Fruit fly (Drosophila melanogaster) whole organism, embryonic: ENCODE data around the gene CG34148.
A peak's percentile ranks its signal among the peaks of the same experiment; 100 is the strongest.

Experiments
- Abd-B ChIP-seq: fragments of 200-800 bp; sonication (Bioruptor generic); optimal IDR thresholded peaks from 2 replicates; lab custom pipeline; 2018; ENCODE audit warnings: missing biosample characterization, mild to moderate bottlenecking, missing genetic modification characterization, moderate library complexity
- Asciz ChIP-seq: fragments of 200-800 bp; sonication (Bioruptor generic); optimal IDR thresholded peaks from 2 replicates; lab custom pipeline; 2017; ENCODE audit warnings: missing biosample characterization, mild to moderate bottlenecking, missing genetic modification characterization, missing genetic modification reagents
- B-H2 ChIP-seq: fragments of 200-800 bp; sonication (Bioruptor generic); optimal IDR thresholded peaks from 2 replicates; lab custom pipeline; 2018; ENCODE audit warnings: missing biosample characterization, mild to moderate bottlenecking, missing genetic modification characterization
- Bdp1 ChIP-seq: fragments of 200-800 bp; sonication (Bioruptor generic); optimal IDR thresholded peaks from 3 replicates; lab custom pipeline; 2016; ENCODE audit warnings: missing biosample characterization, missing genetic modification characterization
- CG1233 ChIP-seq: fragments of 200-800 bp; sonication (Bioruptor generic); optimal IDR thresholded peaks from 4 replicates; lab custom pipeline; 2018; ENCODE audit warnings: missing biosample characterization, mild to moderate bottlenecking, missing genetic modification characterization
- CG12744 ChIP-seq: fragments of 200-800 bp; sonication (Bioruptor generic); optimal IDR thresholded peaks from 2 replicates; lab custom pipeline; 2016; ENCODE audit warnings: missing biosample characterization, missing genetic modification characterization
- CG13296 ChIP-seq: fragments of 200-800 bp; sonication (Bioruptor generic); optimal IDR thresholded peaks from 3 replicates; lab custom pipeline; 2018; ENCODE audit warnings: missing biosample characterization, mild to moderate bottlenecking, missing genetic modification characterization
- CG13424 ChIP-seq: fragments of 200-800 bp; sonication (Bioruptor generic); optimal IDR thresholded peaks from 2 replicates; lab custom pipeline; 2019; ENCODE audit warnings: missing biosample characterization, mild to moderate bottlenecking, missing genetic modification characterization, moderate library complexity
- CG15269 ChIP-seq: fragments of 200-800 bp; sonication (Bioruptor generic); optimal IDR thresholded peaks from 2 replicates; lab custom pipeline; 2018; ENCODE audit warnings: missing biosample characterization, mild to moderate bottlenecking, missing genetic modification characterization, moderate library complexity
- CG15514 ChIP-seq: fragments of 200-800 bp; sonication (Bioruptor generic); optimal IDR thresholded peaks from 3 replicates; lab custom pipeline; 2017; ENCODE audit warnings: missing biosample characterization, missing genetic modification characterization, mild to moderate bottlenecking, moderate library complexity, missing genetic modification reagents
- CG16815 ChIP-seq: fragments of 200-800 bp; sonication (Bioruptor generic); optimal IDR thresholded peaks from 3 replicates; lab custom pipeline; 2017; ENCODE audit warnings: missing biosample characterization, mild to moderate bottlenecking, missing genetic modification characterization
- CG17361 ChIP-seq: fragments of 200-800 bp; sonication (Bioruptor generic); IDR thresholded peaks from 3 replicates; pipeline ENCODE4 v1.3.6; 2022; ENCODE audit warnings: missing biosample characterization, missing genetic modification characterization
- CG18011 ChIP-seq: fragments of 200-800 bp; sonication (Bioruptor generic); optimal IDR thresholded peaks from 2 replicates; lab custom pipeline; 2017; ENCODE audit warnings: missing biosample characterization, missing genetic modification characterization, mild to moderate bottlenecking, moderate library complexity, missing genotype
- CG3281 ChIP-seq: fragments of 200-800 bp; sonication (Bioruptor generic); optimal IDR thresholded peaks from 3 replicates; lab custom pipeline; 2017; ENCODE audit warnings: missing biosample characterization, mild to moderate bottlenecking, missing genetic modification characterization
- CG3838 ChIP-seq: fragments of 200-800 bp; sonication (Bioruptor generic); optimal IDR thresholded peaks from 3 replicates; lab custom pipeline; 2016; ENCODE audit warnings: missing biosample characterization, missing genetic modification characterization
- CG6272 ChIP-seq: fragments of 200-800 bp; sonication (Bioruptor generic); IDR thresholded peaks from 2 replicates; pipeline ENCODE4 v1.3.6; 2022; ENCODE audit warnings: missing biosample characterization, missing genetic modification characterization
- CG7271 ChIP-seq: fragments of 200-800 bp; sonication (Bioruptor generic); optimal IDR thresholded peaks from 2 replicates; lab custom pipeline; 2018; ENCODE audit warnings: missing biosample characterization, mild to moderate bottlenecking, missing genetic modification characterization, moderate library complexity
- CHES-1-like ChIP-seq: fragments of 200-800 bp; sonication (Bioruptor generic); optimal IDR thresholded peaks from 2 replicates; lab custom pipeline; 2016; ENCODE audit warnings: missing biosample characterization, missing genetic modification characterization
- Camta ChIP-seq: fragments of 200-800 bp; sonication (Bioruptor generic); optimal IDR thresholded peaks from 2 replicates; lab custom pipeline; 2016; ENCODE audit warnings: missing biosample characterization, missing genetic modification characterization
- CoRest ChIP-seq: fragments of 200-800 bp; sonication (Bioruptor generic); optimal IDR thresholded peaks from 3 replicates; lab custom pipeline; 2018; ENCODE audit warnings: missing biosample characterization, mild to moderate bottlenecking, missing genetic modification characterization, moderate library complexity
- Ets65A ChIP-seq: fragments of 200-800 bp; sonication (Bioruptor generic); peaks from one replicate; lab custom pipeline; 2016; ENCODE audit warnings: missing biosample characterization, missing genetic modification characterization
- H2.0 ChIP-seq: fragments of 200-800 bp; sonication (Bioruptor generic); IDR thresholded peaks from 2 replicates; pipeline ENCODE4 v1.3.6; 2022; ENCODE audit warnings: missing biosample characterization, missing genetic modification characterization
- HHEX ChIP-seq: fragments of 200-800 bp; sonication (Bioruptor generic); optimal IDR thresholded peaks from 3 replicates; lab custom pipeline; 2017; ENCODE audit warnings: missing biosample characterization, mild to moderate bottlenecking, missing genetic modification characterization, missing genetic modification reagents
- Hey ChIP-seq: fragments of 200-800 bp; sonication (Bioruptor generic); optimal IDR thresholded peaks from 3 replicates; lab custom pipeline; 2018; ENCODE audit warnings: missing biosample characterization, mild to moderate bottlenecking, missing genetic modification characterization
- Mes4 ChIP-seq: fragments of 200-800 bp; sonication (Bioruptor generic); optimal IDR thresholded peaks from 2 replicates; lab custom pipeline; 2016; ENCODE audit warnings: missing biosample characterization, missing genetic modification characterization
- NK7.1 ChIP-seq: fragments of 200-800 bp; sonication (Bioruptor generic); optimal IDR thresholded peaks from 3 replicates; lab custom pipeline; 2016; ENCODE audit warnings: missing biosample characterization, missing genetic modification characterization
- Nf-YB ChIP-seq: fragments of 200-800 bp; sonication (Bioruptor generic); optimal IDR thresholded peaks from 3 replicates; lab custom pipeline; 2019; ENCODE audit warnings: missing biosample characterization, mild to moderate bottlenecking, missing genetic modification characterization, moderate library complexity
- PHDP ChIP-seq: fragments of 200-800 bp; sonication (Bioruptor generic); optimal IDR thresholded peaks from 3 replicates; lab custom pipeline; 2018; ENCODE audit warnings: missing biosample characterization, mild to moderate bottlenecking, missing genetic modification characterization, moderate library complexity
- Six4 ChIP-seq: fragments of 200-800 bp; sonication (Bioruptor generic); optimal IDR thresholded peaks from 2 replicates; lab custom pipeline; 2016; ENCODE audit warnings: missing biosample characterization, missing genetic modification characterization
- Sry-β ChIP-seq: fragments of 200-800 bp; sonication (Bioruptor generic); optimal IDR thresholded peaks from 2 replicates; lab custom pipeline; 2018; ENCODE audit warnings: missing biosample characterization, mild to moderate bottlenecking, missing genetic modification characterization, moderate library complexity
- abd-A ChIP-seq: fragments of 200-800 bp; sonication (Bioruptor generic); optimal IDR thresholded peaks from 3 replicates; lab custom pipeline; 2019; ENCODE audit warnings: missing biosample characterization, mild to moderate bottlenecking, missing genetic modification characterization, moderate library complexity
- aop ChIP-seq: fragments of 200-800 bp; sonication (Bioruptor generic); IDR thresholded peaks from 2 replicates; pipeline ENCODE4 v1.3.6; 2022; ENCODE audit warnings: missing biosample characterization, missing genetic modification characterization
- br ChIP-seq: fragments of >200 bp; optimal IDR thresholded peaks from 2 replicates; lab custom pipeline; 2017
- cg ChIP-seq: fragments of 200-800 bp; sonication (Bioruptor generic); optimal IDR thresholded peaks from 3 replicates; lab custom pipeline; 2019; ENCODE audit warnings: missing biosample characterization, mild to moderate bottlenecking, missing genetic modification characterization, moderate library complexity
- croc ChIP-seq: fragments of 200-800 bp; sonication (Bioruptor generic); conservative IDR thresholded peaks from 3 replicates; pipeline ENCODE4 v1.3.6; 2022; ENCODE audit warnings: missing biosample characterization, missing genetic modification characterization
- dpn ChIP-seq, 2 experiments: fragments of 200-800 bp; sonication (Bioruptor generic); optimal IDR thresholded peaks; 3 replicates each; lab custom pipeline; 2016; ENCODE audit warnings: missing biosample characterization in 2 of 2, missing genetic modification characterization in 2 of 2
- ftz-f1 ChIP-seq: fragments of 200-800 bp; sonication (Bioruptor generic); optimal IDR thresholded peaks from 2 replicates; lab custom pipeline; 2016; ENCODE audit warnings: missing biosample characterization, missing genetic modification characterization
- gce ChIP-seq: fragments of 200-800 bp; sonication (Bioruptor generic); IDR thresholded peaks from 3 replicates; pipeline ENCODE4 v1.3.6; 2022; ENCODE audit warnings: missing biosample characterization, missing genetic modification characterization
- her ChIP-seq: fragments of 200-800 bp; sonication (Bioruptor generic); optimal IDR thresholded peaks from 2 replicates; lab custom pipeline; 2016; ENCODE audit warnings: missing biosample characterization, missing genetic modification characterization
- kah ChIP-seq: fragments of 200-800 bp; sonication (Bioruptor generic); optimal IDR thresholded peaks from 2 replicates; lab custom pipeline; 2018; ENCODE audit warnings: missing biosample characterization, mild to moderate bottlenecking, missing genetic modification characterization
- kay ChIP-seq: fragments of 200-800 bp; sonication (Bioruptor generic); optimal IDR thresholded peaks from 2 replicates; lab custom pipeline; 2016; ENCODE audit warnings: missing biosample characterization, missing genetic modification characterization
- odd ChIP-seq: fragments of 200-800 bp; sonication (Bioruptor generic); optimal IDR thresholded peaks from 2 replicates; lab custom pipeline; 2017; ENCODE audit warnings: missing biosample characterization, mild to moderate bottlenecking, missing genetic modification characterization
- pita ChIP-seq: fragments of 200-800 bp; sonication (Bioruptor generic); optimal IDR thresholded peaks from 2 replicates; lab custom pipeline; 2017; ENCODE audit warnings: missing biosample characterization, mild to moderate bottlenecking, missing genetic modification characterization
- row ChIP-seq: fragments of 200-800 bp; sonication (Bioruptor generic); IDR thresholded peaks from 3 replicates; pipeline ENCODE4 v1.3.6; 2022; ENCODE audit warnings: missing biosample characterization, missing genetic modification characterization
- sisA ChIP-seq: fragments of 200-800 bp; sonication (Bioruptor generic); IDR thresholded peaks from 2 replicates; pipeline ENCODE4 v1.3.6; 2022; ENCODE audit warnings: missing biosample characterization, missing genetic modification characterization
- slbo ChIP-seq: fragments of 200-800 bp; sonication (Bioruptor generic); IDR thresholded peaks from 2 replicates; pipeline ENCODE4 v1.3.6; 2022; ENCODE audit warnings: missing biosample characterization, missing genetic modification characterization
- sna ChIP-seq: fragments of 200-800 bp; sonication (Bioruptor generic); IDR thresholded peaks from 2 replicates; pipeline ENCODE4 v1.3.6; 2022; ENCODE audit warnings: missing biosample characterization, missing genetic modification characterization; ENCODE audit not compliant: partially characterized antibody
- sug ChIP-seq: fragments of 200-800 bp; optimal IDR thresholded peaks from 2 replicates; lab custom pipeline; 2019; ENCODE audit warnings: missing biosample characterization, mild to moderate bottlenecking, missing genetic modification characterization, moderate library complexity
- tgo ChIP-seq: fragments of 200-800 bp; sonication (Bioruptor generic); IDR thresholded peaks from 3 replicates; pipeline ENCODE4 v1.3.6; 2022; ENCODE audit warnings: missing biosample characterization, missing genetic modification characterization
- tna ChIP-seq: fragments of 200-800 bp; sonication (Bioruptor generic); IDR thresholded peaks from 2 replicates; pipeline ENCODE4 v1.3.6; 2022; ENCODE audit warnings: missing biosample characterization, missing genetic modification characterization; ENCODE audit not compliant: partially characterized antibody
- trem ChIP-seq: fragments of 200-800 bp; optimal IDR thresholded peaks from 3 replicates; lab custom pipeline; 2019; ENCODE audit warnings: missing biosample characterization, mild to moderate bottlenecking, missing genetic modification characterization, moderate library complexity

Gene CG34148

DNA sequence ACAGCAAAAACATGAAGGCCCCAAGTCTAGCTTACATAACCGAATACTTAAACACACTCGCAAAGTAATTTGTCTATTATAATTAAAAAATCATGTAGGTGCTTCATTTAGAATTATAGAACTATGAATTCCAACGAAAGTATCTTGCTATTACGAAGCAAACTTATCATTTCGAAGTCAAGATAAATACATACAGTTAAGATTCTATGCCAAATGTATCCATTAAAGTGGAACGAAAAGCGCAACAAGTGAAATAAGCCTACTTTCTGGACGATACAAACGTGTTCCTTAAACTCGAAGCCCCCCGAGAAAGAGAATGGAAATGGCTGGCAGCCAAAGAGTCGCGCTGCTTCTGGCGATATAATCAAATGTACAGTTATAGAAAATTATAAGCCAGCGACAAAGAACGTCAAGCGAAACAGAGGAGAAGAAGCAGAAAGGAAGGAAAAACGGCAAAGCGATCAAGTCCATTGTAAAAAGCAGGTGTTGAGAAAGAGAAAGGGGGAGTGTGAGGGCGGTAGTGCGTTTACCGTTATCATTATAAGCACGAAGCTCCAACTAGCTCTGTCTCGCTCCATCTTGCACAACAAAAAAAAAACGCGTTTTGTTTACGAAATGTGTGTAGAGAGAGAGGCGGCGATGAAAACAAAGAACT is 25.8 kb downstream of the CG34148 start (continued):
- TF ChIP-seq CG15269 (tag; lab: Kevin White, UChicago) = peak; percentile 42
- no peak for TF ChIP-seq Bdp1
- peak; percentile 14 for TF ChIP-seq CoRest (tag; lab: Kevin White, UChicago)
- TF ChIP-seq H2.0 = no peak
- TF ChIP-seq Ets65A = peak; percentile 20
- TF ChIP-seq abd-A = no peak
- TF ChIP-seq gce = no peak
- TF ChIP-seq tgo = no peak; the same call in 2 of the 3 replicates
- no peak for TF ChIP-seq CG12744 (GFP tag; lab: Kevin White, UChicago)
- no peak for TF ChIP-seq Mes4 (GFP tag; lab: Kevin White, UChicago)
- no peak for TF ChIP-seq kah (GFP tag; lab: Kevin White, UChicago)
- no peak for TF ChIP-seq odd
- no peak for TF ChIP-seq Asciz (GFP tag; lab: Kevin White, UChicago)
- no peak for TF ChIP-seq CG1233 (GFP tag; lab: Kevin White, UChicago)
- TF ChIP-seq CG3281 (GFP tag; lab: Kevin White, UChicago) = peak; percentile 37
- TF ChIP-seq B-H2 (GFP tag; lab: Kevin White, UChicago) = no peak
- TF ChIP-seq CG16815 (GFP tag; lab: Kevin White, UChicago) = no peak
- TF ChIP-seq pita (GFP tag; lab: Kevin White, UChicago) = no peak
- TF ChIP-seq dpn (GFP tag; optimal IDR thresholded peaks at IDR 0.05; lab: Kevin White, UChicago) = peak in 1 of 2 experiments; percentile 4
- TF ChIP-seq slbo = peak; percentile 22; the same call in 1 of the 2 replicates
- peak; percentile 15 for TF ChIP-seq CG13296 (GFP tag; lab: Kevin White, UChicago)
- TF ChIP-seq sisA (GFP tag; lab: Robert Waterston, UW) = no peak
- no peak for TF ChIP-seq CG18011 (GFP tag; lab: Kevin White, UChicago)
- no peak for TF ChIP-seq aop
- no peak for TF ChIP-seq sna (GFP tag; lab: Robert Waterston, UW)
- TF ChIP-seq tna (GFP tag; lab: Robert Waterston, UW) = no peak
- peak; percentile 17 for TF ChIP-seq CG3838 (GFP tag; lab: Kevin White, UChicago)
- no peak for TF ChIP-seq Camta (GFP tag; lab: Kevin White, UChicago)
- no peak for TF ChIP-seq NK7.1 (GFP tag; lab: Kevin White, UChicago)
- TF ChIP-seq HHEX (GFP tag; lab: Kevin White, UChicago) = no peak
- peak; percentile 47 for TF ChIP-seq row (GFP tag; lab: Robert Waterston, UW)
- no peak for TF ChIP-seq ftz-f1
- no peak for TF ChIP-seq trem (tag; lab: Kevin White, UChicago)
- TF ChIP-seq cg = no peak
- TF ChIP-seq CG7271 (tag; lab: Kevin White, UChicago) = no peak
- TF ChIP-seq br (lab: Kevin White, UChicago) = no peak
- no peak for TF ChIP-seq CHES-1-like (GFP tag; lab: Kevin White, UChicago)
- no peak for TF ChIP-seq kay (GFP tag; lab: Kevin White, UChicago)
- TF ChIP-seq Six4 (GFP tag; lab: Kevin White, UChicago) = no peak
- TF ChIP-seq Nf-YB = no peak
- TF ChIP-seq croc (GFP tag; lab: Robert Waterston, UW) = no peak
- no peak for TF ChIP-seq CG6272 (GFP tag; lab: Robert Waterston, UW)
- no peak for TF ChIP-seq CG15514 (GFP tag; lab: Kevin White, UChicago)
- TF ChIP-seq PHDP (tag; lab: Kevin White, UChicago) = peak; percentile 42
- TF ChIP-seq CG17361 (GFP tag; lab: Robert Waterston, UW) = 0 out of 3 replicates have a peak, but pooled peaks have one; percentile 31
- no peak for TF ChIP-seq Abd-B (GFP tag; lab: Kevin White, UChicago)
- no peak for TF ChIP-seq Sry-β (GFP tag; lab: Kevin White, UChicago)
- no peak for TF ChIP-seq Hey (tag; lab: Kevin White, UChicago)
- peak; percentile 20 for TF ChIP-seq CG13424
- no peak for TF ChIP-seq her (GFP tag; lab: Kevin White, UChicago)
- TF ChIP-seq sug (tag; lab: Kevin White, UChicago) = peak; percentile 12
